Worm (Caenorhabditis elegans): ENCODE measurements around the gene crn-4.

ce11 chrX:2266366-2266765, 8.5 kb upstream of the crn-4 start:
- no peak for TF ChIP-seq madf-2 (tag; optimal IDR thresholded peaks at IDR 0.05)
- no peak for TF ChIP-seq ceh-19 (GFP tag; optimal IDR thresholded peaks at IDR 0.05)
- no peak for TF ChIP-seq lin-11 (tag; optimal IDR thresholded peaks at IDR 0.05)
- no peak for TF ChIP-seq npax-4 (tag; optimal IDR thresholded peaks at IDR 0.05)
- TF ChIP-seq pqm-1 (tag; optimal IDR thresholded peaks at IDR 0.05), result no peak
- no peak for TF ChIP-seq ceh-2 (tag; optimal IDR thresholded peaks at IDR 0.05)
